Worm (Caenorhabditis elegans): ENCODE results near the gene npr-21.

DNA sequence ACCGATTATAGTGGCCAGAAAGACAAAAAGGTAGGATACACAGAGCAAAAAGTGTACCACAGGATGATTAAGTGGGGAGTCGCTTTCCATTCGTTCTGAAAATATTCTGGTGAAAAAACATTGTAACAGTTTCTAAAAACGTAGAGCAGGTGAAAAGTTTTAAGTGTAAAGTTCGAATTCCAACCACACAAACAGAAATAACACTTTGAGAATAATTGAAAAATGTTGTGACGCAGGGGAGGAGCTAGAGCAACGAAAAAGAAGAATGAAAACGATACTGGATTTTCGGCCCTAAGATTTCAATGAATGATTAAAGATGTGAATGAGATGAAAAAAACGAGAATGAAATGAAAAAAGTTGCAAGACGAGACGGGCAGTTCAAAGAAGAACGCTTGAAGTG lies at the start of gene npr-21:
- no peak for TF ChIP-seq mep-1 (tag; optimal IDR thresholded peaks at IDR 0.05)
- no peak for TF ChIP-seq nhr-76 (tag; optimal IDR thresholded peaks at IDR 0.05)
- no peak for TF ChIP-seq unc-39 (tag; optimal IDR thresholded peaks at IDR 0.05)
- no peak for TF ChIP-seq nhr-237 (tag; optimal IDR thresholded peaks at IDR 0.05)
- TF ChIP-seq sptf-1 (tag; optimal IDR thresholded peaks at IDR 0.05): no peak
- no peak for TF ChIP-seq ztf-11 (tag; optimal IDR thresholded peaks at IDR 0.05)
- TF ChIP-seq nhr-28 (tag; optimal IDR thresholded peaks at IDR 0.05): no peak
- no peak for TF ChIP-seq lsy-2 (tag; optimal IDR thresholded peaks at IDR 0.05)
- TF ChIP-seq elt-3 (tag; optimal IDR thresholded peaks at IDR 0.05): no peak
- no peak for TF ChIP-seq snpc-4 (tag; optimal IDR thresholded peaks at IDR 0.05)
- no peak for TF ChIP-seq ceh-43 (GFP tag; optimal IDR thresholded peaks at IDR 0.05)
